Fruit fly (Drosophila melanogaster): Measurements from ENCODE around the gene Vti1a.

dm6 chr3L:690031-690686 lies 2.6 kb downstream of the Vti1a start, which contains the start of the genes CG32483 and RabX6:
- no peak for TF ChIP-seq pan (optimal IDR thresholded peaks at IDR 0.05)
- TF ChIP-seq rgr (GFP tag; optimal IDR thresholded peaks at IDR 0.05): no peak
- no peak for TF ChIP-seq Hnf4 (GFP tag; optimal IDR thresholded peaks at IDR 0.05)
- no peak for TF ChIP-seq br (GFP tag; optimal IDR thresholded peaks at IDR 0.05)
- no peak for TF ChIP-seq N (GFP tag; optimal IDR thresholded peaks at IDR 0.05)
- no peak for TF ChIP-seq h (GFP tag; optimal IDR thresholded peaks at IDR 0.05)
